Worm (Caenorhabditis elegans) whole organism, L3 larva: ENCODE measurements around the gene del-6.

Source experiments
- ZK546.5 ChIP-seq: sonication (generic microtip); optimal IDR thresholded peaks from 2 replicates; lab custom pipeline; 2017; ENCODE audit warnings: missing biosample characterization, missing genetic modification characterization
- aly-2 ChIP-seq: fragments of 150-350 bp; optimal IDR thresholded peaks from 2 replicates; lab custom pipeline; 2014; ENCODE audit warnings: missing biosample characterization, missing genetic modification characterization
- ama-1 ChIP-seq: fragments of 150-350 bp; optimal IDR thresholded peaks from 2 replicates; lab custom pipeline; 2018
- ceh-16 ChIP-seq: sonication (generic microtip); optimal IDR thresholded peaks from 2 replicates; lab custom pipeline; 2017; ENCODE audit warnings: missing biosample characterization, missing genetic modification characterization
- ceh-28 ChIP-seq: fragments of 150-350 bp; optimal IDR thresholded peaks from 2 replicates; lab custom pipeline; 2014; ENCODE audit warnings: missing biosample characterization, missing genetic modification reagents, missing genetic modification characterization
- ceh-82 ChIP-seq: fragments of 150-350 bp; optimal IDR thresholded peaks from 2 replicates; lab custom pipeline; 2014; ENCODE audit warnings: missing biosample characterization, missing genetic modification characterization
- ceh-9 ChIP-seq: sonication (generic microtip); optimal IDR thresholded peaks from 2 replicates; lab custom pipeline; 2018; ENCODE audit warnings: missing biosample characterization, missing genetic modification characterization
- daf-12 ChIP-seq: fragments of 150-350 bp; optimal IDR thresholded peaks from 2 replicates; lab custom pipeline; 2014; ENCODE audit warnings: missing biosample characterization, missing genetic modification reagents, missing genetic modification characterization
- egl-27 ChIP-seq: sonication (generic microtip); optimal IDR thresholded peaks from 4 replicates; lab custom pipeline; 2017; ENCODE audit warnings: missing biosample characterization, missing genetic modification reagents, missing genetic modification characterization
- egl-5 ChIP-seq: fragments of 150-350 bp; optimal IDR thresholded peaks from 2 replicates; lab custom pipeline; 2017; ENCODE audit warnings: missing biosample characterization, missing genetic modification reagents, missing genetic modification characterization, inconsistent platforms
- elt-1 ChIP-seq: fragments of 150-350 bp; optimal IDR thresholded peaks from 2 replicates; lab custom pipeline; 2014; ENCODE audit warnings: missing biosample characterization, missing genetic modification characterization
- elt-2 ChIP-seq: sonication (generic microtip); optimal IDR thresholded peaks from 2 replicates; lab custom pipeline; 2016; ENCODE audit warnings: missing genetic modification reagents, mild to moderate bottlenecking, missing genetic modification characterization, missing compliant biosample characterization
- fkh-10 ChIP-seq: sonication (generic microtip); optimal IDR thresholded peaks from 2 replicates; lab custom pipeline; 2017; ENCODE audit warnings: missing biosample characterization, missing genetic modification reagents, missing genetic modification characterization
- fkh-2 ChIP-seq: fragments of 150-350 bp; optimal IDR thresholded peaks from 2 replicates; lab custom pipeline; 2014; ENCODE audit warnings: missing biosample characterization, missing genetic modification reagents, missing genetic modification characterization
- fos-1 ChIP-seq: fragments of 150-350 bp; optimal IDR thresholded peaks from 2 replicates; lab custom pipeline; 2014; ENCODE audit warnings: missing biosample characterization, missing genetic modification characterization
- hmg-11 ChIP-seq: sonication (generic microtip); optimal IDR thresholded peaks from 2 replicates; lab custom pipeline; 2016; ENCODE audit warnings: missing genetic modification characterization, missing compliant biosample characterization
- jun-1 ChIP-seq: fragments of 150-350 bp; optimal IDR thresholded peaks from 2 replicates; lab custom pipeline; 2014; ENCODE audit warnings: missing biosample characterization, missing genetic modification reagents, missing genetic modification characterization
- lin-15B ChIP-seq: fragments of 150-350 bp; optimal IDR thresholded peaks from 2 replicates; lab custom pipeline; 2014; ENCODE audit warnings: missing biosample characterization, missing genetic modification characterization
- lsy-12 ChIP-seq: sonication (generic microtip); optimal IDR thresholded peaks from 2 replicates; lab custom pipeline; 2016; ENCODE audit warnings: mild to moderate bottlenecking, missing genetic modification characterization, missing compliant biosample characterization
- mdl-1 ChIP-seq: fragments of 150-350 bp; optimal IDR thresholded peaks from 2 replicates; lab custom pipeline; 2014; ENCODE audit warnings: missing biosample characterization, missing genetic modification characterization
- mml-1 ChIP-seq: fragments of 150-350 bp; sonication (generic microtip); optimal IDR thresholded peaks from 3 replicates; lab custom pipeline; 2014; ENCODE audit warnings: missing biosample characterization, missing genetic modification characterization
- nhr-11 ChIP-seq: fragments of 150-350 bp; optimal IDR thresholded peaks from 2 replicates; lab custom pipeline; 2014; ENCODE audit warnings: missing biosample characterization, missing genetic modification characterization
- nhr-12 ChIP-seq: fragments of 150-350 bp; optimal IDR thresholded peaks from 2 replicates; lab custom pipeline; 2014; ENCODE audit warnings: missing biosample characterization, missing genetic modification characterization
- nhr-23 ChIP-seq: fragments of 150-350 bp; optimal IDR thresholded peaks from 2 replicates; lab custom pipeline; 2014; ENCODE audit warnings: missing biosample characterization, missing genetic modification reagents, missing genetic modification characterization
- nhr-28 ChIP-seq: fragments of 150-350 bp; optimal IDR thresholded peaks from 2 replicates; lab custom pipeline; 2014; ENCODE audit warnings: missing biosample characterization, missing genetic modification characterization
- nhr-43 ChIP-seq: sonication (generic microtip); optimal IDR thresholded peaks from 2 replicates; lab custom pipeline; 2016; ENCODE audit warnings: mild to moderate bottlenecking, missing genetic modification characterization, missing compliant biosample characterization; ENCODE audit not compliant: poor library complexity, severe bottlenecking
- nhr-76 ChIP-seq: fragments of 150-350 bp; sonication (generic microtip); optimal IDR thresholded peaks from 5 replicates; lab custom pipeline; 2014; ENCODE audit warnings: missing biosample characterization, missing genetic modification characterization
- nhr-77 ChIP-seq: fragments of 150-350 bp; optimal IDR thresholded peaks from 2 replicates; lab custom pipeline; 2014; ENCODE audit warnings: missing biosample characterization, missing genetic modification characterization
- pha-4 ChIP-seq: fragments of 150-350 bp; optimal IDR thresholded peaks from 2 replicates; lab custom pipeline; 2014; ENCODE audit warnings: missing biosample characterization, missing genetic modification reagents, missing genetic modification characterization
- sea-2 ChIP-seq: fragments of 150-350 bp; sonication (generic microtip); optimal IDR thresholded peaks from 4 replicates; lab custom pipeline; 2014; ENCODE audit warnings: missing biosample characterization, missing genetic modification reagents, missing genetic modification characterization
- skn-1 ChIP-seq: fragments of 150-350 bp; optimal IDR thresholded peaks from 2 replicates; lab custom pipeline; 2014; ENCODE audit warnings: missing biosample characterization, missing genetic modification characterization
- snpc-4 ChIP-seq: fragments of 150-350 bp; optimal IDR thresholded peaks from 2 replicates; lab custom pipeline; 2014; ENCODE audit warnings: missing biosample characterization, missing genetic modification characterization
- tbx-2 ChIP-seq: sonication (generic microtip); optimal IDR thresholded peaks from 2 replicates; lab custom pipeline; 2016; ENCODE audit warnings: mild to moderate bottlenecking, missing genetic modification characterization, missing compliant biosample characterization
- unc-62 ChIP-seq: fragments of 150-350 bp; sonication (generic microtip); optimal IDR thresholded peaks from 4 replicates; lab custom pipeline; 2014; ENCODE audit warnings: missing biosample characterization, missing genetic modification reagents, missing genetic modification characterization
- zag-1 ChIP-seq: fragments of 150-350 bp; optimal IDR thresholded peaks from 2 replicates; lab custom pipeline; 2014; ENCODE audit warnings: missing biosample characterization, missing genetic modification characterization
- ztf-11 ChIP-seq: fragments of 150-350 bp; optimal IDR thresholded peaks from 2 replicates; lab custom pipeline; 2014; ENCODE audit warnings: missing biosample characterization, missing genetic modification characterization
- ztf-4 ChIP-seq: fragments of 150-350 bp; optimal IDR thresholded peaks from 2 replicates; lab custom pipeline; 2014; ENCODE audit warnings: missing biosample characterization, missing genetic modification characterization

del-6 gene

ce11 chrV:10548981-10549380 is 23.7 kb upstream of the del-6 start, which contains the start of gene srd-34:
Gene srd-34, minus strand, starts transcription at chrV:10549081.
- TF ChIP-seq nhr-23 (tag; lab: Kevin White, UChicago), result no peak
- TF ChIP-seq lsy-12 (tag; lab: Kevin White, UChicago), result no peak
- no peak for TF ChIP-seq nhr-77 (tag; lab: Kevin White, UChicago)
- no peak for TF ChIP-seq jun-1 (tag; lab: Kevin White, UChicago)
- TF ChIP-seq daf-12 (tag; lab: Kevin White, UChicago), result no peak
- TF ChIP-seq hmg-11 (tag; lab: Kevin White, UChicago), result no peak

- TF ChIP-seq ceh-82 (tag; lab: Kevin White, UChicago) (no peak), ztf-11 (tag; lab: Kevin White, UChicago) (no peak), tbx-2 (tag; lab: Kevin White, UChicago) (no peak), snpc-4 (tag; lab: Kevin White, UChicago) (no peak), mml-1 (tag; lab: Kevin White, UChicago) (no peak), daf-12 (tag; lab: Kevin White, UChicago) (no peak), ceh-16 (no peak), nhr-43 (tag; lab: Kevin White, UChicago) (no peak), nhr-11 (tag; lab: Kevin White, UChicago) (no peak), ama-1 (lab: Kevin White, UChicago) (no peak), ceh-28 (tag; lab: Kevin White, UChicago) (no peak), nhr-76 (tag; lab: Kevin White, UChicago) (no peak), ztf-4 (no peak), aly-2 (tag; lab: Kevin White, UChicago) (no peak)
These were observed 23.0 kb upstream of the del-6 start, which contains the start of gene F32G8.2 for ce11 chrV:10549717-10550116. Gene F32G8.2, plus strand, starts transcription at chrV:10550017.

- TF ChIP-seq elt-2 (tag; lab: Kevin White, UChicago) (no peak), fkh-10 (GFP tag; lab: Kevin White, UChicago) (no peak), pha-4 (tag; lab: Kevin White, UChicago) (no peak), nhr-76 (tag; lab: Kevin White, UChicago) (no peak), skn-1 (tag; lab: Kevin White, UChicago) (no peak), nhr-11 (tag; lab: Kevin White, UChicago) (no peak), sea-2 (GFP tag; lab: Kevin White, UChicago) (no peak), ZK546.5 (tag; lab: Kevin White, UChicago) (no peak), egl-5 (tag; lab: Kevin White, UChicago) (no peak), lin-15B (tag; lab: Kevin White, UChicago) (no peak), fos-1 (tag; lab: Kevin White, UChicago) (no peak), tbx-2 (tag; lab: Kevin White, UChicago) (no peak), unc-62 (GFP tag; lab: Kevin White, UChicago) (no peak), zag-1 (tag; lab: Kevin White, UChicago) (no peak), snpc-4 (tag; lab: Kevin White, UChicago) (no peak), fkh-2 (no peak), nhr-12 (tag; lab: Kevin White, UChicago) (no peak)
These were observed 17.5 kb upstream of the del-6 start, which contains the start of gene F32G8.3 for ce11 chrV:10555239-10555638. Gene F32G8.3, minus strand, starts transcription at chrV:10555339.

- TF ChIP-seq ceh-9 (tag; lab: Kevin White, UChicago), result no peak
- no peak for TF ChIP-seq aly-2 (tag; lab: Kevin White, UChicago)
- TF ChIP-seq nhr-28 (tag; lab: Kevin White, UChicago), result no peak
- no peak for TF ChIP-seq mdl-1 (tag; lab: Kevin White, UChicago)
- no peak for TF ChIP-seq egl-27 (tag; lab: Kevin White, UChicago)
- TF ChIP-seq ztf-4, result no peak
- TF ChIP-seq elt-1 (tag; lab: Kevin White, UChicago), result no peak
- TF ChIP-seq, all 47 proteins: peak for 0
These were observed 16.4 kb upstream of the del-6 start for ce11 chrV:10556362-10556761.
